Fruit fly (Drosophila melanogaster): ENCODE measurements around the gene CG14957.
A peak's percentile ranks its signal among the peaks of the same experiment; 100 is the strongest.

dm6 chr3L:3164951-3165350 is 22.4 kb upstream of the CG14957 start, which contains the start of gene CG32280:
- TF ChIP-seq pad (GFP tag; optimal IDR thresholded peaks at IDR 0.05) (no peak), Crg-1 (GFP tag; optimal IDR thresholded peaks at IDR 0.05) (peak; percentile 57), CG11617 (GFP tag; optimal IDR thresholded peaks at IDR 0.05) (peak; percentile 19), toe (GFP tag; optimal IDR thresholded peaks at IDR 0.05) (no peak), tj (GFP tag; optimal IDR thresholded peaks at IDR 0.05) (no peak)

All from whole organism, adult.